Fruit fly (Drosophila melanogaster): ENCODE results near the gene CG6321.
A peak's percentile ranks its signal among the peaks of the same experiment; 100 is the strongest.

CG6321 gene

dm6 chr3L:11089805-11090440 is 28.9 kb upstream of the CG6321 start (continued):
- TF ChIP-seq Optix (GFP tag; IDR thresholded peaks at IDR 0.05) (peak; percentile 75), MESR4 (GFP tag; optimal IDR thresholded peaks at IDR 0.05) (no peak), fru (optimal IDR thresholded peaks at IDR 0.05) (no peak), ssp (GFP tag; IDR thresholded peaks at IDR 0.05) (peak; percentile 68), bbx (GFP tag; IDR thresholded peaks at IDR 0.05; ENCODE audit: partially characterized antibody) (no peak), CG4424 (GFP tag; optimal IDR thresholded peaks at IDR 0.05) (peak; percentile 94), CG12942 (GFP tag; optimal IDR thresholded peaks at IDR 0.05) (peak; percentile 47), Antp (GFP tag; optimal IDR thresholded peaks at IDR 0.05) (peak; percentile 58), Sry-β (GFP tag; optimal IDR thresholded peaks at IDR 0.05) (peak; percentile 67), CG4328 (GFP tag; optimal IDR thresholded peaks at IDR 0.05) (peak; percentile 44), CG2875 (GFP tag; optimal IDR thresholded peaks at IDR 0.05) (peak; percentile 90), emc (GFP tag; optimal IDR thresholded peaks at IDR 0.05) (peak; percentile 46), NK7.1 (GFP tag; optimal IDR thresholded peaks at IDR 0.05) (peak; percentile 79), CG6272 (GFP tag; IDR thresholded peaks at IDR 0.05) (peak; percentile 51), D19A (tag; optimal IDR thresholded peaks at IDR 0.05) (peak; percentile 93), cato (GFP tag; optimal IDR thresholded peaks at IDR 0.05; ENCODE audit: borderline replicate concordance) (peak; percentile 82), Scr (GFP tag; IDR thresholded peaks at IDR 0.05; ENCODE audit: partially characterized antibody) (no peak), en (GFP tag; optimal IDR thresholded peaks at IDR 0.05) (peak; percentile 34), sima (GFP tag; optimal IDR thresholded peaks at IDR 0.05) (no peak), sim (GFP tag; IDR thresholded peaks at IDR 0.05) (peak; percentile 71), CG1024 (GFP tag; IDR thresholded peaks at IDR 0.05) (peak; percentile 84), nau (GFP tag; optimal IDR thresholded peaks at IDR 0.05) (peak; percentile 93), CG2889 (GFP tag; IDR thresholded peaks at IDR 0.05) (0 out of 3 replicates have a peak, but pooled peaks have one; percentile 37), CG33213 (GFP tag; optimal IDR thresholded peaks at IDR 0.05) (peak; percentile 79), zen (tag; optimal IDR thresholded peaks at IDR 0.05) (peak; percentile 47), Nf-YB (GFP tag; optimal IDR thresholded peaks at IDR 0.05) (peak; percentile 83), CG6813 (GFP tag; optimal IDR thresholded peaks at IDR 0.05) (peak; percentile 85), ato (GFP tag; IDR thresholded peaks at IDR 0.05; ENCODE audit: partially characterized antibody) (no peak), H2.0 (GFP tag; IDR thresholded peaks at IDR 0.05) (peak; percentile 54), CG1792 (GFP tag; optimal IDR thresholded peaks at IDR 0.05) (peak; percentile 77), disco-r (GFP tag; optimal IDR thresholded peaks at IDR 0.05) (peak; percentile 73), Lhr (GFP tag; optimal IDR thresholded peaks at IDR 0.05) (peak; percentile 81), unpg (GFP tag; optimal IDR thresholded peaks at IDR 0.05) (peak; percentile 86), gem (tag; optimal IDR thresholded peaks at IDR 0.05) (peak; percentile 96), Aef1 (GFP tag; IDR thresholded peaks at IDR 0.05) (peak; percentile 59), insv (GFP tag; optimal IDR thresholded peaks at IDR 0.05) (peak in 1 of 2 experiments; percentile 62), Ets97D (GFP tag; optimal IDR thresholded peaks at IDR 0.05) (peak; percentile 67), crol (GFP tag; IDR thresholded peaks at IDR 0.05) (no peak), dm (GFP tag; optimal IDR thresholded peaks at IDR 0.05) (peak; percentile 75), CG14441 (GFP tag; IDR thresholded peaks at IDR 0.05) (peak; percentile 73; the same call in 1 of the 2 replicates), CG9932 (GFP tag; IDR thresholded peaks at IDR 0.05) (peak; percentile 41; the same call in 1 of the 2 replicates), NC2β (GFP tag; optimal IDR thresholded peaks at IDR 0.05) (peak; percentile 79), CG11085 (GFP tag; IDR thresholded peaks at IDR 0.05) (no peak), Dp (GFP tag; optimal IDR thresholded peaks at IDR 0.05) (no peak), CG2199 (GFP tag; IDR thresholded peaks at IDR 0.05) (peak; percentile 61; the same call in 2 of the 3 replicates), Mrtf (GFP tag; IDR thresholded peaks at IDR 0.05) (peak; percentile 53; the same call in 1 of the 3 replicates), hth (optimal IDR thresholded peaks at IDR 0.05) (no peak), CG17359 (tag; optimal IDR thresholded peaks at IDR 0.05) (peak; percentile 75), Ptx1 (GFP tag; IDR thresholded peaks at IDR 0.05) (peak; percentile 84), Fer2 (tag; optimal IDR thresholded peaks at IDR 0.05) (no peak)

Measured in whole organism, embryonic.